Worm (Caenorhabditis elegans) whole organism, L4 larva: Measurements from ENCODE around the gene bpl-1.
A peak's percentile ranks its signal among the peaks of the same experiment; 100 is the strongest.

Source experiments
- F44E2.7 ChIP-seq: fragments of 200-800 bp; sonication (Bioruptor generic); IDR thresholded peaks from 2 replicates; pipeline ENCODE4 v2.1.2; 2022; ENCODE audit warnings: missing genetic modification characterization, missing compliant biosample characterization
- R02D3.7 ChIP-seq: fragments of 150-350 bp; sonication (generic microtip); optimal IDR thresholded peaks from 3 replicates; lab custom pipeline; 2014; ENCODE audit warnings: missing biosample characterization, missing genetic modification characterization
- ZK337.2 ChIP-seq: fragments of 200-800 bp; sonication (Bioruptor generic); IDR thresholded peaks from 2 replicates; pipeline ENCODE4 v1.3.6; 2022; ENCODE audit warnings: missing genetic modification reagents, missing genetic modification characterization, missing compliant biosample characterization
- aha-1 ChIP-seq: fragments of 150-350 bp; peaks from one replicate; lab custom pipeline; 2014; ENCODE audit warnings: missing biosample characterization, missing genetic modification characterization
- aly-2 ChIP-seq: sonication (generic microtip); optimal IDR thresholded peaks from 2 replicates; lab custom pipeline; 2018; ENCODE audit warnings: missing biosample characterization, missing genetic modification characterization
- arid-1 ChIP-seq: fragments of 200-800 bp; sonication (Bioruptor generic); conservative IDR thresholded peaks from 2 replicates; pipeline ENCODE4 v1.3.6; 2022; ENCODE audit warnings: missing genetic modification reagents, missing genetic modification characterization, missing compliant biosample characterization
- ceh-62 ChIP-seq: sonication (generic microtip); optimal IDR thresholded peaks from 2 replicates; lab custom pipeline; 2017; ENCODE audit warnings: missing biosample characterization, missing genetic modification characterization
- ctbp-1 ChIP-seq: fragments of 200-800 bp; sonication (Bioruptor generic); IDR thresholded peaks from 2 replicates; pipeline ENCODE4 v1.3.6; 2022; ENCODE audit warnings: missing genetic modification reagents, missing genetic modification characterization, missing compliant biosample characterization
- daf-16 ChIP-seq, 3 experiments: sonication (generic microtip); optimal IDR thresholded peaks; 2 replicates each; lab custom pipeline; 2016 to 2017; ENCODE audit warnings: missing genetic modification characterization in 3 of 3, missing genetic modification reagents in 3 of 3, mild to moderate bottlenecking in 2 of 3, missing compliant biosample characterization in 2 of 3, missing biosample characterization in 1 of 3, moderate library complexity in 1 of 3
- dpl-1 ChIP-seq: fragments of 150-350 bp; optimal IDR thresholded peaks from 2 replicates; lab custom pipeline; 2014; ENCODE audit warnings: missing biosample characterization, missing genetic modification reagents, missing genetic modification characterization
- fkh-10 ChIP-seq: fragments of 150-350 bp; optimal IDR thresholded peaks from 2 replicates; lab custom pipeline; 2014; ENCODE audit warnings: missing biosample characterization, missing genetic modification reagents, missing genetic modification characterization
- gei-8 ChIP-seq: fragments of 200-800 bp; sonication (Bioruptor generic); optimal IDR thresholded peaks from 2 replicates; lab custom pipeline; 2018; ENCODE audit warnings: mild to moderate bottlenecking, missing genetic modification characterization, missing compliant biosample characterization
- hlh-30 ChIP-seq: sonication (generic microtip); optimal IDR thresholded peaks from 2 replicates; lab custom pipeline; 2017; ENCODE audit warnings: antibody characterized with exemption, mild to moderate bottlenecking, missing genetic modification characterization, missing compliant biosample characterization; ENCODE audit not compliant: insufficient read depth
- hmg-1.1 ChIP-seq: fragments of 200-800 bp; sonication (Bioruptor generic); IDR thresholded peaks from 2 replicates; pipeline ENCODE4 v1.3.6; 2022; ENCODE audit warnings: missing genetic modification reagents, missing genetic modification characterization, missing compliant biosample characterization
- lin-13 ChIP-seq: fragments of 150-350 bp; optimal IDR thresholded peaks from 2 replicates; lab custom pipeline; 2014; ENCODE audit warnings: missing biosample characterization, missing genetic modification reagents, missing genetic modification characterization
- lin-29 ChIP-seq: fragments of 200-800 bp; sonication (Bioruptor generic); IDR thresholded peaks from 2 replicates; pipeline ENCODE4 v1.3.6; 2022; ENCODE audit warnings: missing genetic modification reagents, missing genetic modification characterization, missing compliant biosample characterization
- lin-38 ChIP-seq: fragments of 200-800 bp; sonication (Bioruptor generic); IDR thresholded peaks from 2 replicates; pipeline ENCODE4 v1.3.6; 2022; ENCODE audit warnings: missing genetic modification reagents, missing genetic modification characterization, missing compliant biosample characterization
- lsy-2 ChIP-seq, 2 experiments: fragments of 150-350 bp in 1 of 2; sonication (generic microtip) in 1 of 2; optimal IDR thresholded peaks; 2 replicates each; lab custom pipeline; 2014 to 2017; ENCODE audit warnings: missing biosample characterization in 2 of 2, missing genetic modification characterization in 2 of 2
- mdl-1 ChIP-seq, 2 experiments: fragments of 150-350 bp in 1 of 2; sonication (generic microtip) in 1 of 2; optimal IDR thresholded peaks; 2 replicates each; lab custom pipeline; 2014 to 2017; ENCODE audit warnings: missing biosample characterization in 2 of 2, missing genetic modification characterization in 2 of 2
- mep-1 ChIP-seq: fragments of 150-350 bp; sonication (generic microtip); optimal IDR thresholded peaks from 3 replicates; lab custom pipeline; 2014; ENCODE audit warnings: missing biosample characterization, missing genetic modification characterization
- mes-2 ChIP-seq: sonication (generic microtip); optimal IDR thresholded peaks from 2 replicates; lab custom pipeline; 2016; ENCODE audit warnings: missing genotype, mild to moderate bottlenecking, missing genetic modification characterization, missing compliant biosample characterization; ENCODE audit not compliant: poor library complexity, severe bottlenecking
- nhr-102 ChIP-seq: sonication (generic microtip); optimal IDR thresholded peaks from 2 replicates; lab custom pipeline; 2016; ENCODE audit warnings: mild to moderate bottlenecking, missing genetic modification characterization, moderate library complexity, missing compliant biosample characterization
- nhr-11 ChIP-seq: fragments of 150-350 bp; optimal IDR thresholded peaks from 2 replicates; lab custom pipeline; 2014; ENCODE audit warnings: missing biosample characterization, missing genetic modification characterization
- nhr-111 ChIP-seq: fragments of 200-800 bp; sonication (Bioruptor generic); optimal IDR thresholded peaks from 2 replicates; lab custom pipeline; 2018; ENCODE audit warnings: mild to moderate bottlenecking, missing genetic modification characterization, missing compliant biosample characterization
- nhr-28 ChIP-seq: fragments of 150-350 bp; optimal IDR thresholded peaks from 2 replicates; lab custom pipeline; 2014; ENCODE audit warnings: missing biosample characterization, missing genetic modification characterization
- nhr-48 ChIP-seq: sonication (generic microtip); optimal IDR thresholded peaks from 2 replicates; lab custom pipeline; 2016; ENCODE audit warnings: mild to moderate bottlenecking, missing genetic modification characterization, missing compliant biosample characterization
- nhr-6 ChIP-seq: fragments of 150-350 bp; optimal IDR thresholded peaks from 2 replicates; lab custom pipeline; 2014; ENCODE audit warnings: missing biosample characterization, missing genetic modification characterization
- pqm-1 ChIP-seq: sonication (generic microtip); optimal IDR thresholded peaks from 2 replicates; lab custom pipeline; 2017; ENCODE audit warnings: missing biosample characterization, missing genetic modification characterization
- rbr-2 ChIP-seq: sonication (generic microtip); optimal IDR thresholded peaks from 2 replicates; lab custom pipeline; 2016; ENCODE audit warnings: missing genotype, missing genetic modification characterization, missing compliant biosample characterization
- saeg-2 ChIP-seq: fragments of 200-800 bp; sonication (Bioruptor generic); IDR thresholded peaks from 2 replicates; pipeline ENCODE4 v1.3.6; 2022; ENCODE audit warnings: missing genetic modification reagents, missing genetic modification characterization, missing compliant biosample characterization
- sdz-12 ChIP-seq: fragments of 200-800 bp; sonication (Bioruptor generic); optimal IDR thresholded peaks from 2 replicates; lab custom pipeline; 2018; ENCODE audit warnings: mild to moderate bottlenecking, missing genetic modification characterization, missing compliant biosample characterization
- snpc-4 ChIP-seq: fragments of 150-350 bp; optimal IDR thresholded peaks from 2 replicates; lab custom pipeline; 2014; ENCODE audit warnings: missing biosample characterization, missing genetic modification characterization
- spr-1 ChIP-seq: sonication (generic microtip); optimal IDR thresholded peaks from 2 replicates; lab custom pipeline; 2016; ENCODE audit warnings: mild to moderate bottlenecking, missing genetic modification characterization, missing compliant biosample characterization
- unc-62 ChIP-seq, 3 experiments: fragments of 150-350 bp in 1 of 3; sonication (generic microtip); optimal IDR thresholded peaks in 2 of 3; peaks in 1 of 3; 1 replicate in 1 of 3; 2 replicates in 2 of 3; lab custom pipeline; 2014 to 2017; ENCODE audit warnings: missing biosample characterization in 3 of 3, missing genetic modification characterization in 3 of 3, missing genetic modification reagents in 3 of 3, missing genotype in 1 of 3
- zag-1 ChIP-seq: fragments of 150-350 bp; optimal IDR thresholded peaks from 2 replicates; lab custom pipeline; 2014; ENCODE audit warnings: missing biosample characterization, missing genetic modification characterization
- ztf-11 ChIP-seq: fragments of 150-350 bp; optimal IDR thresholded peaks from 2 replicates; lab custom pipeline; 2014; ENCODE audit warnings: missing biosample characterization, missing genetic modification characterization

The bpl-1 gene

DNA sequence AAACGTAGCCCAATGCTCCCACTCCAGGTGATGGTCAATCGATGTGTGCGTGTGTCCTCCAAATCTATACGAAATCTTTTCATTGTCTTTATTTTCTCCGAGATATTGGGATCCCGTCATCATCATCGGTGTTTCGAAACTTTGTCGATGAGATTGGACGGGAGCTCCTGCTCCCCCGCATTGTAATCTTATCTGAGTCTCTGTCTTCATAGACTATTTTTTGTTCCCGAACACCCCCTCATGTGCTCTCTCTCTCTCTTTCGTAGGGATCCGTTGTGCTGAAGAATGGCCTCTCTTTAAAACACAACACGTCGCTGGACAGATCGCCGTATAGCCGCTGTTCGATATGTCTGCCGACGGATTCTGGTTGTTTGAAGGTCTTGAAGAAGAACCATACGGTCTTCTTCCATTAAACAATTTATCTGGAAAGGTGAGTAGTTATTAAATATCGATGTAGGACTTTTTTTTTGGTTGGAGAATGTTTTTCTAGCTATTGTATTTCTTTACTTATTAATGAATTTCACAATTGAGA lies 29.3 kb downstream of the bpl-1 start, which contains the start of gene C29F5.1:
Gene C29F5.1 (plus strand): TSS at position 317 of the 532 bp plus-strand sequence.
- TF ChIP-seq gei-8 (GFP tag; lab: Kevin White, UChicago) = no peak
- TF ChIP-seq F44E2.7 (GFP tag; lab: Robert Waterston, UW) = no peak
- TF ChIP-seq nhr-28 (tag; lab: Kevin White, UChicago) = peak; percentile 4
- TF ChIP-seq ZK337.2 (GFP tag; lab: Robert Waterston, UW) = 0 out of 2 replicates have a peak, but pooled peaks have one; percentile 41
- peak; percentile 36 for TF ChIP-seq nhr-11 (tag; lab: Kevin White, UChicago)
- peak in 1 of 2 experiments; percentile 18 for TF ChIP-seq daf-16 (GFP tag; optimal IDR thresholded peaks at IDR 0.05; lab: Kevin White, UChicago)
- TF ChIP-seq daf-16 (tag; optimal IDR thresholded peaks at IDR 0.05; lab: Kevin White, UChicago) = no peak
- TF ChIP-seq, all 104 proteins: peak for 4

DNA sequence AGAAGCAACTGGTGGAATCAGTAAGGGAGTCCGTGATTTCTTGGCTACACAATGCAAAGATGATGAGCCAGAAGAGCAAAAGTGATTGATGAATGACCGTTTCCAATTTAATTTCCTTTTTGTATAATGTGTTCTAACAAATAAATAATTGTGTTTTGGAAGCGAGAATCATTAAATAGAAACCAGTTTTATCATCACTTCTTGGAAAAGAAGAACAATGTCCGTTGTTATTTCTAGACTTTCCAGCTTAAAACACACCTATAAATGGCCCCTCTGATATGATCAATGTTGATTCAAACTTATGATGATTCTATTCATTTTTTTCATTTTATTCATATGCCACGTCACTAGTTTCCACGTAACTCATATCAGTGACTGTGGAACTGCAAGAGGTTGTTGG lies 32.1 kb downstream of the bpl-1 start, which contains the start of gene C29F5.8:
Gene C29F5.8 (plus strand): TSS at position 301 of the 400 bp plus-strand sequence.
- TF ChIP-seq mdl-1 (tag; optimal IDR thresholded peaks at IDR 0.05; lab: Kevin White, UChicago) = no peak
- TF ChIP-seq ZK337.2 (GFP tag; lab: Robert Waterston, UW) = no peak
- no peak for TF ChIP-seq F44E2.7 (GFP tag; lab: Robert Waterston, UW)
- TF ChIP-seq hlh-30 (tag; lab: Kevin White, UChicago) = no peak
- no peak for TF ChIP-seq hmg-1.1
- no peak for TF ChIP-seq snpc-4 (tag; lab: Kevin White, UChicago)
- TF ChIP-seq aly-2 = no peak
- no peak for TF ChIP-seq ceh-62 (tag; lab: Kevin White, UChicago)
- TF ChIP-seq lin-13 (GFP tag; lab: Kevin White, UChicago) = no peak
- no peak for TF ChIP-seq saeg-2 (GFP tag; lab: Robert Waterston, UW)
- no peak for TF ChIP-seq ztf-11 (tag; lab: Kevin White, UChicago)
- no peak for TF ChIP-seq nhr-111
- TF ChIP-seq spr-1 = no peak
- TF ChIP-seq pqm-1 (tag; lab: Kevin White, UChicago) = no peak
- TF ChIP-seq ctbp-1 (GFP tag; lab: Robert Waterston, UW) = no peak
- no peak for TF ChIP-seq sdz-12 (GFP tag; lab: Kevin White, UChicago)
- no peak for TF ChIP-seq arid-1 (GFP tag; lab: Robert Waterston, UW)
- no peak for TF ChIP-seq R02D3.7 (tag; lab: Kevin White, UChicago)
- no peak for TF ChIP-seq lin-29 (GFP tag; lab: Robert Waterston, UW)

DNA sequence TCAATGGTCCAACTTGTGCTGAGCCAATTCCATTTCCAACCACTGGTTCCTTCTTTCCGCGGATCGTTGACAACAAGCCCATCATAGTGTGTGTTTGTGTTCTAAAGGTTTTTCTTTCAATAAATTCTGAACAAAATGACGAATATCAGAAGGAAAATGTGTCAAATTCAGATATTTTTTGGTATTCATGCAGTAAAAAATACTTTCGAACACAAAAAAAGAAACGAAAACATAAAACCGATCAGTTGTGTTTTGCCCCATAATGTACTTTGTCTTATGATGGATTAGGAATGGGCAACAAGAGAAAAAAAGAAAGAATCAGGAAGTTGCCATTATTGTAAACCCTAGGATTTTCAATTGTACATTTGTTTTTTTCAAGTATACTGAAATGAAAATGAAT lies 35.2 kb downstream of the bpl-1 start, which contains the start of gene glb-10:
Gene glb-10 (minus strand): TSS at position 101 of the 400 bp plus-strand sequence.
- TF ChIP-seq F44E2.7 (GFP tag; lab: Robert Waterston, UW) (no peak), fkh-10 (GFP tag; lab: Kevin White, UChicago) (no peak), nhr-6 (tag; lab: Kevin White, UChicago) (no peak), aha-1 (peak; percentile 80), mep-1 (no peak)

DNA sequence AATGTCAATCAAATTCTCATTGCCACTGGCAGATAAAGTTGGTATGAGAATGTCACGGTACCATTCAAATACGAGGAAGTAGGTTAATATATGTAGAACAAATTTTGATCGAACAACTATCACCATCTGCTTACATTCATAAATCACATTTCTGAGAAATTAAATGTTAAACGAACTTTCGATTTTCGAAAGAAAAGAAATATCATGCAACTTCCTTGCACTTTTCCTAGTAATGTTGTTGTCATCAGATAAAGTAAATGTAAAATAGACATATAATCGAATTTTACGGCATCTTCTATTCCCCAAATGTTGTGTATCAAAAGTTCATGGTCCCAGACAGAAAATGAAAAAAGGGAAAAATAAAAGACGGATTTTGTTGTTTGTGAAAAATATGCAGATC lies 37.4 kb downstream of the bpl-1 start:
- TF ChIP-seq R02D3.7 (tag; lab: Kevin White, UChicago) (no peak), unc-62 (GFP tag; optimal IDR thresholded peaks at IDR 0.05 in 1 of 2; lab: Kevin White, UChicago) (peak in 1 of 2 experiments; percentile 44), unc-62 (tag; optimal IDR thresholded peaks at IDR 0.05; lab: Kevin White, UChicago) (no peak)

DNA sequence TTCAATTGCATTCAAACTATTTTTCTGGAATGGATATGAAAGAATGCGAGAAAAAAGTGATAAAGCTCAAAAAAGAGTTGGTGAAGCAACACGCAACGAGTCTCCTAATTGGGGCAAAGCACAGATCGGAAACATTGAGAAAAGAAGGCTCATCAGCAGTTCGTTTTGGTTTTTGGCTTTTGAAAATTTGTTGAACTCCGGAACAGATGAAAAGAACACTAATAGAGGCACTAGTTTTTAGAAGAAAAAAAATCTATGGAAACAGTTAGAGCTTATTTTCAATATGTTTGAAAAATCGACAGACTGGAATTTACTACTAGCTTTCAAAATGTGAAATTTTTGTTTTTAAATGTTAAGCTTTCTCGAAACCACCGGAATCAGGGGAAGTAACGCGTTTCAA lies 37.9 kb downstream of the bpl-1 start:
- TF ChIP-seq fkh-10 (GFP tag; lab: Kevin White, UChicago) = no peak
- TF ChIP-seq aha-1 = peak; percentile 70
- no peak for TF ChIP-seq hmg-1.1

DNA sequence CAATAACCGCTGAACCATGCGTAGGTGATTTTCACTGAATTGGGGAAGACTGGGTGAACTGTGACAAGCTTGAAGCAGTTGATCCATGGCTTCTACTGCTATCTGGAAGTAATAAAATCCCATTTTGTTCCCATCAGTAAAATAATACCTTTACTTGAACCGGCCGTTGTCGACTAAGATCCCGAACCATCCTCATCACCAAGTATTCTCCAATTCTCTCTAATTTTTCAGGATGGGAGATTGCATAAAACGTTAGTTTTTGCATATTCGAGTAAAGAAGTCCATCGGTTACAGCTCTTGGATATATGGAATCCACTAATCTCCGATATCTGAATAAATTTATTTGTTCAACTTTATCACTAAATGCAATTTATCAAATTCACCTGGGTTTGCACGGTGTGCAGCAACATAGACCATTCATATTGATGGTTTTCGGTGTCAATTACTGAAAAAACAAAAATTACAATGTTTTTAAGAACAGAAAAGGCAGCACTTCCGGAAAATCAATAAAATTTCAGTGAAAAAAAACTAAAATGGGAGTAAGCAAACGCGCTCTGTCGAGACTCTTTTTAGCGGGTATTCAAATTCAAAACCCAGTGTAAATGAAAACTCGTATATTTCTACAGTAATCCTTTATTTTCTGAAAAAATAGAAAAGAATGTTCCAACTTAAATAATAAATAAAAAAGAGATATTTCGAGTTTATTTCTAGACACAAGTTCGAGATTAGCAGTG lies 46.8 kb downstream of the bpl-1 start, which contains the start of gene efr-3:
Gene efr-3 (minus strand): TSS at position 505 of the 734 bp plus-strand sequence.
- TF ChIP-seq lin-38 (GFP tag; lab: Robert Waterston, UW) (peak; percentile 93), nhr-48 (tag; lab: Kevin White, UChicago) (no peak), rbr-2 (peak; percentile 20), mep-1 (no peak), lsy-2 (tag; optimal IDR thresholded peaks at IDR 0.05; lab: Kevin White, UChicago) (peak in 1 of 2 experiments; percentile 65), nhr-102 (no peak), zag-1 (tag; lab: Kevin White, UChicago) (no peak), aha-1 (peak; percentile 88), mes-2 (tag; lab: Kevin White, UChicago) (peak; percentile 40), hlh-30 (tag; lab: Kevin White, UChicago) (peak; percentile 11), nhr-6 (tag; lab: Kevin White, UChicago) (peak; percentile 23), unc-62 (GFP tag; optimal IDR thresholded peaks at IDR 0.05 in 1 of 2; lab: Kevin White, UChicago) (peak in 1 of 2 experiments; percentile 93), unc-62 (tag; optimal IDR thresholded peaks at IDR 0.05; lab: Kevin White, UChicago) (no peak), hmg-1.1 (0 out of 2 replicates have a peak, but pooled peaks have one; percentile 16), dpl-1 (peak; percentile 88)
